Worm (Caenorhabditis elegans) whole organism, L1 larva: Measurements from ENCODE around the gene srg-39.

Source experiments
- C16A3.4 ChIP-seq: fragments of 150-350 bp; optimal IDR thresholded peaks from 2 replicates; lab custom pipeline; 2014; ENCODE audit warnings: missing biosample characterization, missing genetic modification characterization
- Y116A8C.19 ChIP-seq: sonication (generic microtip); optimal IDR thresholded peaks from 2 replicates; lab custom pipeline; 2016; ENCODE audit warnings: missing compliant biosample characterization, missing genetic modification characterization, borderline replicate concordance
- alr-1 ChIP-seq: fragments of 200-800 bp; sonication (Bioruptor generic); optimal IDR thresholded peaks from 2 replicates; lab custom pipeline; 2018; ENCODE audit warnings: borderline replicate concordance, mild to moderate bottlenecking, missing genetic modification characterization, missing compliant biosample characterization
- blmp-1 ChIP-seq: fragments of 150-350 bp; optimal IDR thresholded peaks from 2 replicates; lab custom pipeline; 2014; ENCODE audit warnings: missing biosample characterization, missing genetic modification characterization
- ceh-8 ChIP-seq: fragments of 200-800 bp; sonication (Bioruptor generic); optimal IDR thresholded peaks from 2 replicates; lab custom pipeline; 2018; ENCODE audit warnings: mild to moderate bottlenecking, missing genetic modification characterization, moderate library complexity, missing compliant biosample characterization
- ceh-88 ChIP-seq: fragments of 200-800 bp; sonication (Bioruptor generic); IDR thresholded peaks from 2 replicates; pipeline ENCODE4 v1.3.6; 2022; ENCODE audit warnings: missing genetic modification characterization, missing compliant biosample characterization
- ceh-90 ChIP-seq: sonication (generic microtip); optimal IDR thresholded peaks from 2 replicates; lab custom pipeline; 2016; ENCODE audit warnings: missing genetic modification characterization, missing compliant biosample characterization
- efl-1 ChIP-seq, 4 experiments: fragments of 150-350 bp; optimal IDR thresholded peaks in 3 of 4; peaks in 1 of 4; 1 replicate in 1 of 4; 2 replicates in 3 of 4; lab custom pipeline; 2014; ENCODE audit warnings: missing biosample characterization in 2 of 4, missing genetic modification characterization in 2 of 4, missing genetic modification reagents in 2 of 4
- efl-3 ChIP-seq: fragments of 200-800 bp; sonication (Bioruptor generic); optimal IDR thresholded peaks from 2 replicates; lab custom pipeline; 2018; ENCODE audit warnings: mild to moderate bottlenecking, missing genetic modification characterization, missing compliant biosample characterization
- egl-13 ChIP-seq: sonication (generic microtip); optimal IDR thresholded peaks from 2 replicates; lab custom pipeline; 2016; ENCODE audit warnings: missing genotype, missing genetic modification reagents, missing genetic modification characterization, missing compliant biosample characterization
- egl-27 ChIP-seq, 2 experiments: fragments of 150-350 bp in 1 of 2; sonication (generic microtip); optimal IDR thresholded peaks; 3 replicates each; lab custom pipeline; 2017 to 2018; ENCODE audit warnings: missing biosample characterization in 2 of 2, missing genetic modification characterization in 2 of 2, missing genetic modification reagents in 2 of 2
- elt-2 ChIP-seq: sonication (generic microtip); optimal IDR thresholded peaks from 2 replicates; lab custom pipeline; 2016; ENCODE audit warnings: missing genetic modification characterization, mild to moderate bottlenecking, inconsistent platforms, missing compliant biosample characterization, missing genetic modification reagents
- elt-3 ChIP-seq, 6 experiments: fragments of 150-350 bp in 1 of 6; sonication (generic microtip); optimal IDR thresholded peaks; 2 replicates each; lab custom pipeline; 2017 to 2018; ENCODE audit warnings: missing biosample characterization in 6 of 6, missing genetic modification characterization in 6 of 6, inconsistent platforms in 1 of 6
- ets-5 ChIP-seq: fragments of 200-800 bp; sonication (Bioruptor generic); IDR thresholded peaks from 2 replicates; pipeline ENCODE4 v1.3.6; 2022; ENCODE audit warnings: missing genetic modification characterization, missing compliant biosample characterization
- fkh-10 ChIP-seq: sonication (generic microtip); optimal IDR thresholded peaks from 2 replicates; lab custom pipeline; 2017; ENCODE audit warnings: missing biosample characterization, missing genetic modification reagents, missing genetic modification characterization
- fkh-4 ChIP-seq: sonication (generic microtip); optimal IDR thresholded peaks from 2 replicates; lab custom pipeline; 2016; ENCODE audit warnings: missing compliant biosample characterization, missing genetic modification characterization, borderline replicate concordance
- grh-1 ChIP-seq: fragments of 200-800 bp; sonication (Bioruptor generic); IDR thresholded peaks from 2 replicates; pipeline ENCODE4 v1.3.6; 2022; ENCODE audit warnings: missing genetic modification reagents, missing genetic modification characterization, missing compliant biosample characterization
- hlh-17 ChIP-seq: fragments of 200-800 bp; sonication (Bioruptor generic); optimal IDR thresholded peaks from 2 replicates; lab custom pipeline; 2018; ENCODE audit warnings: missing genetic modification characterization, mild to moderate bottlenecking, missing compliant biosample characterization, moderate library complexity, borderline replicate concordance
- hlh-4 ChIP-seq: sonication (generic microtip); optimal IDR thresholded peaks from 2 replicates; lab custom pipeline; 2016; ENCODE audit warnings: mild to moderate bottlenecking, missing genetic modification characterization, missing compliant biosample characterization
- hpl-2 ChIP-seq: fragments of 150-350 bp; optimal IDR thresholded peaks from 2 replicates; lab custom pipeline; 2014; ENCODE audit warnings: missing biosample characterization, missing genetic modification reagents, missing genetic modification characterization
- irx-1 ChIP-seq: sonication (generic microtip); optimal IDR thresholded peaks from 2 replicates; lab custom pipeline; 2016; ENCODE audit warnings: missing genetic modification characterization, missing compliant biosample characterization
- isw-1 ChIP-seq: fragments of 200-800 bp; sonication (Bioruptor generic); IDR thresholded peaks from 2 replicates; pipeline ENCODE4 v1.3.6; 2022; ENCODE audit warnings: missing genetic modification characterization, missing compliant biosample characterization
- jun-1 ChIP-seq: fragments of 150-350 bp; optimal IDR thresholded peaks from 2 replicates; lab custom pipeline; 2014; ENCODE audit warnings: missing biosample characterization, missing genetic modification reagents, missing genetic modification characterization
- lin-13 ChIP-seq: fragments of 150-350 bp; optimal IDR thresholded peaks from 2 replicates; lab custom pipeline; 2014; ENCODE audit warnings: missing biosample characterization, missing genetic modification reagents, missing genetic modification characterization
- lin-15B ChIP-seq: fragments of 150-350 bp; sonication (generic microtip); optimal IDR thresholded peaks from 3 replicates; lab custom pipeline; 2014; ENCODE audit warnings: missing biosample characterization, missing genetic modification characterization
- lir-3 ChIP-seq: sonication (generic microtip); optimal IDR thresholded peaks from 2 replicates; lab custom pipeline; 2016; ENCODE audit warnings: mild to moderate bottlenecking, missing genetic modification characterization, moderate library complexity, missing compliant biosample characterization; ENCODE audit not compliant: poor library complexity
- mdl-1 ChIP-seq, 2 experiments: fragments of 150-350 bp; optimal IDR thresholded peaks; 2 replicates each; lab custom pipeline; 2014 to 2017; ENCODE audit warnings: missing biosample characterization in 2 of 2, missing genetic modification characterization in 2 of 2, inconsistent platforms in 1 of 2
- mef-2 ChIP-seq: fragments of 150-350 bp; optimal IDR thresholded peaks from 2 replicates; lab custom pipeline; 2014; ENCODE audit warnings: missing biosample characterization, missing genetic modification characterization
- nhr-11 ChIP-seq: fragments of 150-350 bp; optimal IDR thresholded peaks from 2 replicates; lab custom pipeline; 2014; ENCODE audit warnings: missing biosample characterization, missing genetic modification characterization
- nhr-12 ChIP-seq: sonication (generic microtip); optimal IDR thresholded peaks from 2 replicates; lab custom pipeline; 2017; ENCODE audit warnings: missing biosample characterization, missing genetic modification characterization
- nhr-19 ChIP-seq: fragments of 200-800 bp; sonication (Bioruptor generic); conservative IDR thresholded peaks from 2 replicates; pipeline ENCODE4 v1.3.6; 2022; ENCODE audit warnings: missing genetic modification characterization, missing compliant biosample characterization
- nhr-20 ChIP-seq: sonication (generic microtip); optimal IDR thresholded peaks from 2 replicates; lab custom pipeline; 2016; ENCODE audit warnings: mild to moderate bottlenecking, missing genetic modification characterization, missing compliant biosample characterization
- nhr-28 ChIP-seq: fragments of 150-350 bp; optimal IDR thresholded peaks from 2 replicates; lab custom pipeline; 2014; ENCODE audit warnings: missing biosample characterization, missing genetic modification characterization
- nhr-47 ChIP-seq: sonication (generic microtip); optimal IDR thresholded peaks from 2 replicates; lab custom pipeline; 2016; ENCODE audit warnings: mild to moderate bottlenecking, missing genetic modification characterization, moderate library complexity, missing compliant biosample characterization
- nhr-71 ChIP-seq: sonication (generic microtip); optimal IDR thresholded peaks from 2 replicates; lab custom pipeline; 2016; ENCODE audit warnings: mild to moderate bottlenecking, missing genetic modification characterization, moderate library complexity, missing compliant biosample characterization
- nhr-76 ChIP-seq: sonication (generic microtip); optimal IDR thresholded peaks from 2 replicates; lab custom pipeline; 2017; ENCODE audit warnings: missing biosample characterization, missing genetic modification characterization
- nhr-85 ChIP-seq: sonication (generic microtip); peaks from one replicate; lab custom pipeline; 2016; ENCODE audit warnings: missing genetic modification characterization, inconsistent platforms, missing compliant biosample characterization
- pag-3 ChIP-seq: sonication (generic microtip); optimal IDR thresholded peaks from 2 replicates; lab custom pipeline; 2017; ENCODE audit warnings: missing genetic modification characterization, mild to moderate bottlenecking, missing compliant biosample characterization, antibody characterized with exemption, borderline replicate concordance; ENCODE audit not compliant: insufficient read depth
- pax-3 ChIP-seq: fragments of 200-800 bp; sonication (Bioruptor generic); optimal IDR thresholded peaks from 2 replicates; lab custom pipeline; 2018; ENCODE audit warnings: mild to moderate bottlenecking, missing genetic modification characterization, moderate library complexity, missing compliant biosample characterization
- pqm-1 ChIP-seq: sonication (generic microtip); optimal IDR thresholded peaks from 3 replicates; lab custom pipeline; 2017; ENCODE audit warnings: missing biosample characterization, missing genetic modification characterization
- rnt-1 ChIP-seq: sonication (generic microtip); optimal IDR thresholded peaks from 2 replicates; lab custom pipeline; 2016; ENCODE audit warnings: mild to moderate bottlenecking, missing genetic modification characterization, moderate library complexity, missing compliant biosample characterization
- snpc-4 ChIP-seq: fragments of 150-350 bp; optimal IDR thresholded peaks from 2 replicates; lab custom pipeline; 2014; ENCODE audit warnings: missing biosample characterization, missing genetic modification characterization
- snu-23 ChIP-seq: sonication (generic microtip); optimal IDR thresholded peaks from 2 replicates; lab custom pipeline; 2016; ENCODE audit warnings: missing genetic modification characterization, missing compliant biosample characterization
- sox-4 ChIP-seq: sonication (generic microtip); optimal IDR thresholded peaks from 2 replicates; lab custom pipeline; 2016; ENCODE audit warnings: missing genetic modification characterization, missing compliant biosample characterization
- sptf-1 ChIP-seq: fragments of 150-350 bp; optimal IDR thresholded peaks from 2 replicates; lab custom pipeline; 2014; ENCODE audit warnings: missing biosample characterization, missing genetic modification characterization
- tbx-2 ChIP-seq: sonication (generic microtip); optimal IDR thresholded peaks from 2 replicates; lab custom pipeline; 2016; ENCODE audit warnings: missing genetic modification characterization, missing compliant biosample characterization
- tlp-1 ChIP-seq: fragments of 150-350 bp; optimal IDR thresholded peaks from 2 replicates; lab custom pipeline; 2014; ENCODE audit warnings: missing biosample characterization, missing genetic modification characterization
- unc-130 ChIP-seq: fragments of 150-350 bp; optimal IDR thresholded peaks from 2 replicates; lab custom pipeline; 2017; ENCODE audit warnings: missing biosample characterization, missing genetic modification characterization, inconsistent platforms
- unc-30 ChIP-seq: sonication (generic microtip); optimal IDR thresholded peaks from 2 replicates; lab custom pipeline; 2017; ENCODE audit warnings: missing biosample characterization, missing genetic modification characterization
- unc-62 ChIP-seq: fragments of 150-350 bp; optimal IDR thresholded peaks from 2 replicates; lab custom pipeline; 2014; ENCODE audit warnings: missing biosample characterization, missing genetic modification reagents, missing genetic modification characterization
- unc-86 ChIP-seq: sonication (generic microtip); optimal IDR thresholded peaks from 2 replicates; lab custom pipeline; 2016; ENCODE audit warnings: missing genetic modification characterization, missing compliant biosample characterization
- vab-15 ChIP-seq: sonication (generic microtip); optimal IDR thresholded peaks from 2 replicates; lab custom pipeline; 2017; ENCODE audit warnings: missing genotype, mild to moderate bottlenecking, missing genetic modification characterization, missing compliant biosample characterization

Gene srg-39

ce11 chrV:11196631-11197258 is 44.5 kb upstream of the srg-39 start (continued):
- no peak for TF ChIP-seq irx-1
- TF ChIP-seq nhr-11 (tag; lab: Kevin White, UChicago), result no peak
- no peak for TF ChIP-seq efl-1 (optimal IDR thresholded peaks at IDR 0.05; lab: Kevin White, UChicago)
- no peak for TF ChIP-seq efl-1 (GFP tag; optimal IDR thresholded peaks at IDR 0.05 in 1 of 2; lab: Kevin White, UChicago)
- peak; percentile 23 for TF ChIP-seq tbx-2 (tag; lab: Kevin White, UChicago)
- TF ChIP-seq lir-3 (tag; lab: Kevin White, UChicago), result no peak
- no peak for TF ChIP-seq hlh-4 (tag; lab: Kevin White, UChicago)
- no peak for TF ChIP-seq nhr-28 (tag; lab: Kevin White, UChicago)
- no peak for TF ChIP-seq unc-130 (tag; lab: Kevin White, UChicago)
- peak; percentile 16 for TF ChIP-seq C16A3.4 (tag; lab: Kevin White, UChicago)
- no peak for TF ChIP-seq ceh-90 (tag; lab: Kevin White, UChicago)
- TF ChIP-seq nhr-12 (tag; lab: Kevin White, UChicago), result no peak
- no peak for TF ChIP-seq fkh-10
- no peak for TF ChIP-seq rnt-1 (tag; lab: Kevin White, UChicago)
- TF ChIP-seq elt-2 (tag; lab: Kevin White, UChicago), result no peak
- no peak for TF ChIP-seq tlp-1 (tag; lab: Kevin White, UChicago)
- TF ChIP-seq lin-13 (GFP tag; lab: Kevin White, UChicago), result no peak
- no peak for TF ChIP-seq efl-3 (GFP tag; lab: Kevin White, UChicago)
- TF ChIP-seq unc-30 (tag; lab: Kevin White, UChicago), result no peak
- TF ChIP-seq sptf-1, result no peak
- peak; percentile 79 for TF ChIP-seq blmp-1 (tag; lab: Kevin White, UChicago)
- no peak for TF ChIP-seq nhr-19 (GFP tag; lab: Robert Waterston, UW)
- TF ChIP-seq nhr-76, result no peak
- TF ChIP-seq mef-2 (tag; lab: Kevin White, UChicago), result no peak
- TF ChIP-seq pax-3 (tag; lab: Kevin White, UChicago), result no peak
- TF ChIP-seq nhr-85, result peak; percentile 97
- TF ChIP-seq egl-27 (tag; optimal IDR thresholded peaks at IDR 0.05; lab: Kevin White, UChicago), result no peak
- TF ChIP-seq ceh-8, result no peak
- no peak for TF ChIP-seq pag-3 (tag; lab: Kevin White, UChicago)
- TF ChIP-seq ets-5 (GFP tag; lab: Robert Waterston, UW), result no peak
- TF ChIP-seq grh-1, result peak; percentile 85
- TF ChIP-seq Y116A8C.19 (tag; lab: Kevin White, UChicago), result no peak
- no peak for TF ChIP-seq lin-15B
- peak; percentile 9 for TF ChIP-seq nhr-47
- peak; percentile 53 for TF ChIP-seq snu-23
- TF ChIP-seq nhr-71 (tag; lab: Kevin White, UChicago), result peak; percentile 48
- TF ChIP-seq unc-86 (tag; lab: Kevin White, UChicago), result no peak
- no peak for TF ChIP-seq pqm-1
- no peak for TF ChIP-seq alr-1
- no peak for TF ChIP-seq mdl-1 (tag; optimal IDR thresholded peaks at IDR 0.05; lab: Kevin White, UChicago)
- no peak for TF ChIP-seq sox-4 (tag; lab: Kevin White, UChicago)
- no peak for TF ChIP-seq ceh-88 (GFP tag; lab: Robert Waterston, UW)
- TF ChIP-seq snpc-4, result no peak
- TF ChIP-seq nhr-20, result peak; percentile 55
- no peak for TF ChIP-seq hpl-2
- no peak for TF ChIP-seq jun-1
- no peak for TF ChIP-seq unc-62 (GFP tag; lab: Kevin White, UChicago)
- TF ChIP-seq vab-15 (tag; lab: Kevin White, UChicago), result no peak
- no peak for TF ChIP-seq egl-13 (tag; lab: Kevin White, UChicago)
- no peak for TF ChIP-seq fkh-4
- TF ChIP-seq elt-3 (tag; optimal IDR thresholded peaks at IDR 0.05; lab: Kevin White, UChicago), result peak in 2 of 6 experiments; percentile 12 to 31
- no peak for TF ChIP-seq isw-1 (GFP tag; lab: Robert Waterston, UW)
- no peak for TF ChIP-seq hlh-17 (GFP tag; lab: Kevin White, UChicago)
